Worm (Caenorhabditis elegans): Measurements from ENCODE around the gene nhr-154.

DNA sequence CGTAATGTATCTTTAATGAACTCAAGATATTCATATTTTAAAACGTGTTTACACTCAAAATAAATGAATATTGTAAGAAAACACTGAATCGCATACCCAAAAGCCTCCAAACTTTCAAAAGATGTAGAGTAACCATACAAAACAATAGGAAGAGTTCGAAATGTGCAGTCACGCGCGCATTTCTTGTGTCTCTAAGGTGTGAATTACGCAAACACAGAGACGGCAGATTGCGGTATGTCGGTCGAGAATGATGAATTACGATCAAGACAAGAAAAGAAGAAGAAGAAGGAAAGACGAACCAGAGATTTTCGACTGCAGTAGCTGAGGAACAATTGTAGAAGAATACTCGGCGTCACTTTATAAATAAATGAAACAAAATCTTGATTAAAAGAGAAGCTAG is 10.4 kb downstream of the nhr-154 start, which contains the start of gene lhpp-1:
- no peak for TF ChIP-seq nhr-237 (tag; optimal IDR thresholded peaks at IDR 0.05)
- TF ChIP-seq mab-5 (tag; optimal IDR thresholded peaks at IDR 0.05) = no peak
- no peak for TF ChIP-seq unc-62 (GFP tag; optimal IDR thresholded peaks at IDR 0.05)
- TF ChIP-seq ces-1 (GFP tag; optimal IDR thresholded peaks at IDR 0.05) = no peak
- TF ChIP-seq elt-3 (tag; optimal IDR thresholded peaks at IDR 0.05) = no peak
- TF ChIP-seq ztf-11 (tag; optimal IDR thresholded peaks at IDR 0.05) = no peak
- TF ChIP-seq lsy-2 (tag; optimal IDR thresholded peaks at IDR 0.05) = no peak
- no peak for TF ChIP-seq snpc-4 (tag; optimal IDR thresholded peaks at IDR 0.05)
- TF ChIP-seq ham-2 (GFP tag; optimal IDR thresholded peaks at IDR 0.05) = no peak
- no peak for TF ChIP-seq nhr-76 (tag; optimal IDR thresholded peaks at IDR 0.05)
- TF ChIP-seq blmp-1 (tag; optimal IDR thresholded peaks at IDR 0.05) = no peak
- no peak for TF ChIP-seq unc-39 (tag; optimal IDR thresholded peaks at IDR 0.05)

All from whole organism, mixed stage, embryonic.